Fruit fly (Drosophila melanogaster) whole organism, embryonic: ENCODE results near the gene CG5644.
A peak's percentile ranks its signal among the peaks of the same experiment; 100 is the strongest.

Experiments used
- Antp ChIP-seq: fragments of 200-800 bp; sonication (Bioruptor generic); optimal IDR thresholded peaks from 3 replicates; lab custom pipeline; 2016; ENCODE audit warnings: missing biosample characterization, missing genetic modification characterization
- Awh ChIP-seq: fragments of 200-800 bp; sonication (Bioruptor generic); IDR thresholded peaks from 2 replicates; pipeline ENCODE4, ENCODE4 v1.3.6; 2022; ENCODE audit warnings: missing biosample characterization, missing genetic modification characterization
- CG10147 ChIP-seq: fragments of 200-800 bp; sonication (Bioruptor generic); optimal IDR thresholded peaks from 2 replicates; lab custom pipeline; 2019; ENCODE audit warnings: missing biosample characterization, mild to moderate bottlenecking, missing genetic modification characterization, moderate library complexity
- CG10654 ChIP-seq: fragments of 200-800 bp; sonication (Bioruptor generic); optimal IDR thresholded peaks from 2 replicates; lab custom pipeline; 2016; ENCODE audit warnings: missing biosample characterization, missing genetic modification characterization
- CG11504 ChIP-seq: fragments of 200-800 bp; sonication (Bioruptor generic); optimal IDR thresholded peaks from 3 replicates; lab custom pipeline; 2019; ENCODE audit warnings: missing biosample characterization, mild to moderate bottlenecking, missing genetic modification characterization, moderate library complexity
- CG11723 ChIP-seq: fragments of 200-800 bp; sonication (Bioruptor generic); optimal IDR thresholded peaks from 2 replicates; lab custom pipeline; 2017; ENCODE audit warnings: missing biosample characterization, mild to moderate bottlenecking, missing genetic modification characterization
- CG1233 ChIP-seq: fragments of 200-800 bp; sonication (Bioruptor generic); optimal IDR thresholded peaks from 4 replicates; lab custom pipeline; 2018; ENCODE audit warnings: missing biosample characterization, mild to moderate bottlenecking, missing genetic modification characterization
- CG13123 ChIP-seq: fragments of 200-800 bp; sonication (Bioruptor generic); optimal IDR thresholded peaks from 2 replicates; lab custom pipeline; 2016; ENCODE audit warnings: missing biosample characterization, missing genetic modification characterization
- CG15011 ChIP-seq: fragments of 200-800 bp; sonication (Bioruptor generic); optimal IDR thresholded peaks from 3 replicates; lab custom pipeline; 2018; ENCODE audit warnings: missing biosample characterization, mild to moderate bottlenecking, missing genetic modification characterization
- CG1647 ChIP-seq: fragments of 200-800 bp; sonication (Bioruptor generic); optimal IDR thresholded peaks from 3 replicates; lab custom pipeline; 2016; ENCODE audit warnings: missing biosample characterization, missing genetic modification characterization
- CG1832 ChIP-seq: fragments of 200-800 bp; sonication (Bioruptor generic); optimal IDR thresholded peaks from 2 replicates; lab custom pipeline; 2017; ENCODE audit warnings: missing biosample characterization, mild to moderate bottlenecking, missing genetic modification characterization, inconsistent platforms
- CG18619 ChIP-seq: fragments of 200-800 bp; sonication (Bioruptor generic); optimal IDR thresholded peaks from 3 replicates; lab custom pipeline; 2017; ENCODE audit warnings: missing biosample characterization, mild to moderate bottlenecking, missing genetic modification characterization
- CG31224 ChIP-seq: fragments of 200-800 bp; sonication (Bioruptor generic); IDR thresholded peaks from 2 replicates; pipeline ENCODE4 v1.3.6; 2022; ENCODE audit warnings: missing biosample characterization, missing genetic modification characterization
- CG34422 ChIP-seq: fragments of 200-800 bp; sonication (Bioruptor generic); IDR thresholded peaks from 3 replicates; pipeline ENCODE4 v1.3.6; 2022; ENCODE audit warnings: missing biosample characterization, missing genetic modification characterization
- CG6689 ChIP-seq: fragments of 200-800 bp; sonication (Bioruptor generic); IDR thresholded peaks from 2 replicates; pipeline ENCODE4 v1.3.6; 2022; ENCODE audit warnings: missing biosample characterization, missing genetic modification characterization
- CG6854 ChIP-seq: fragments of 200-800 bp; sonication (Bioruptor generic); optimal IDR thresholded peaks from 3 replicates; lab custom pipeline; 2017; ENCODE audit warnings: missing biosample characterization, mild to moderate bottlenecking, missing genetic modification characterization
- CG7271 ChIP-seq: fragments of 200-800 bp; sonication (Bioruptor generic); optimal IDR thresholded peaks from 2 replicates; lab custom pipeline; 2018; ENCODE audit warnings: missing biosample characterization, mild to moderate bottlenecking, missing genetic modification characterization, moderate library complexity
- CG8290 ChIP-seq, 3 experiments: fragments of 200-800 bp; sonication (Bioruptor generic); optimal IDR thresholded peaks; 2 replicates each; lab custom pipeline; 2016 to 2019; ENCODE audit warnings: missing biosample characterization in 3 of 3, missing genetic modification characterization in 3 of 3, mild to moderate bottlenecking in 2 of 3, moderate library complexity in 1 of 3
- CG8924 ChIP-seq: fragments of 200-800 bp; optimal IDR thresholded peaks from 3 replicates; lab custom pipeline; 2019; ENCODE audit warnings: missing biosample characterization, mild to moderate bottlenecking, missing genetic modification characterization, moderate library complexity
- Chrac-16 ChIP-seq: fragments of 200-800 bp; sonication (Bioruptor generic); optimal IDR thresholded peaks from 3 replicates; lab custom pipeline; 2016; ENCODE audit warnings: missing biosample characterization, missing genetic modification characterization
- D ChIP-seq, 2 experiments: fragments of 200-800 bp in 1 of 2; fragments of >200 bp in 1 of 2; sonication (Bioruptor generic) in 1 of 2; optimal IDR thresholded peaks; 2 replicates in 1 of 2; 3 replicates in 1 of 2; lab custom pipeline; 2017; ENCODE audit warnings: mild to moderate bottlenecking in 1 of 2, missing biosample characterization in 1 of 2, missing genetic modification characterization in 1 of 2, missing genetic modification reagents in 1 of 2
- Dbx ChIP-seq: fragments of 200-800 bp; sonication (Bioruptor generic); IDR thresholded peaks from 3 replicates; pipeline ENCODE4 v1.3.6; 2022; ENCODE audit warnings: missing biosample characterization, missing genetic modification characterization
- ERR ChIP-seq: fragments of 200-800 bp; sonication (Bioruptor generic); optimal IDR thresholded peaks from 2 replicates; lab custom pipeline; 2016; ENCODE audit warnings: missing biosample characterization, missing genetic modification characterization
- Elba2 ChIP-seq: fragments of 200-800 bp; sonication (Bioruptor generic); optimal IDR thresholded peaks from 3 replicates; lab custom pipeline; 2016; ENCODE audit warnings: missing biosample characterization, missing genetic modification characterization
- Gug ChIP-seq: fragments of 200-800 bp; sonication (Bioruptor generic); IDR thresholded peaks from 4 replicates; pipeline ENCODE4 v1.3.6; 2022; ENCODE audit warnings: missing biosample characterization, missing genetic modification characterization
- Hmx ChIP-seq: fragments of 200-800 bp; sonication (Bioruptor generic); optimal IDR thresholded peaks from 2 replicates; lab custom pipeline; 2016; ENCODE audit warnings: missing biosample characterization, missing genetic modification characterization
- Hr3 ChIP-seq: fragments of 200-800 bp; sonication (Bioruptor generic); optimal IDR thresholded peaks from 3 replicates; lab custom pipeline; 2016; ENCODE audit warnings: missing biosample characterization, missing genetic modification characterization
- Nf-YC ChIP-seq: fragments of 200-800 bp; optimal IDR thresholded peaks from 3 replicates; lab custom pipeline; 2019; ENCODE audit warnings: missing biosample characterization, mild to moderate bottlenecking, missing genetic modification characterization, moderate library complexity
- Oli ChIP-seq: fragments of 200-800 bp; sonication (Bioruptor generic); optimal IDR thresholded peaks from 2 replicates; lab custom pipeline; 2018; ENCODE audit warnings: missing biosample characterization, mild to moderate bottlenecking, missing genetic modification characterization, moderate library complexity
- Rx ChIP-seq: fragments of 200-800 bp; sonication (Bioruptor generic); IDR thresholded peaks from 2 replicates; pipeline ENCODE4 v1.3.6; 2022; ENCODE audit warnings: missing biosample characterization, missing genetic modification characterization
- Scr ChIP-seq: fragments of 200-800 bp; sonication (Bioruptor generic); IDR thresholded peaks from 2 replicates; pipeline ENCODE4 v1.3.6; 2022; ENCODE audit warnings: missing biosample characterization, missing genetic modification characterization; ENCODE audit not compliant: partially characterized antibody
- abd-A ChIP-seq: fragments of 200-800 bp; sonication (Bioruptor generic); optimal IDR thresholded peaks from 3 replicates; lab custom pipeline; 2019; ENCODE audit warnings: missing biosample characterization, mild to moderate bottlenecking, missing genetic modification characterization, moderate library complexity
- bab2 ChIP-seq: fragments of 200-800 bp; sonication (Bioruptor generic); optimal IDR thresholded peaks from 2 replicates; lab custom pipeline; 2016; ENCODE audit warnings: missing biosample characterization, missing genetic modification characterization
- bowl ChIP-seq: fragments of 200-800 bp; sonication (Bioruptor generic); IDR thresholded peaks from 2 replicates; pipeline ENCODE4 v1.3.6; 2022; ENCODE audit warnings: missing biosample characterization, missing genetic modification characterization
- ems ChIP-seq: fragments of 200-800 bp; sonication (Bioruptor generic); optimal IDR thresholded peaks from 3 replicates; lab custom pipeline; 2016; ENCODE audit warnings: missing biosample characterization, missing genetic modification characterization
- gcm2 ChIP-seq: fragments of 200-800 bp; sonication (Bioruptor generic); optimal IDR thresholded peaks from 2 replicates; lab custom pipeline; 2016; ENCODE audit warnings: missing biosample characterization, missing genetic modification characterization
- inv ChIP-seq: fragments of 200-800 bp; sonication (Bioruptor generic); IDR thresholded peaks from 2 replicates; pipeline ENCODE4 v1.3.6; 2022; ENCODE audit warnings: missing biosample characterization, missing genetic modification characterization; ENCODE audit not compliant: partially characterized antibody
- lilli ChIP-seq: fragments of 200-800 bp; sonication (Bioruptor generic); optimal IDR thresholded peaks from 3 replicates; lab custom pipeline; 2016; ENCODE audit warnings: missing biosample characterization, missing genetic modification characterization
- mam ChIP-seq: fragments of 200-800 bp; sonication (Bioruptor generic); optimal IDR thresholded peaks from 3 replicates; lab custom pipeline; 2016; ENCODE audit warnings: missing biosample characterization, missing genetic modification characterization
- mld ChIP-seq: fragments of 200-800 bp; sonication (Bioruptor generic); IDR thresholded peaks from 3 replicates; pipeline ENCODE4 v1.3.6; 2022; ENCODE audit warnings: missing biosample characterization, missing genetic modification characterization; ENCODE audit not compliant: partially characterized antibody
- nau ChIP-seq: fragments of 200-800 bp; sonication (Bioruptor generic); optimal IDR thresholded peaks from 3 replicates; lab custom pipeline; 2017; ENCODE audit warnings: missing biosample characterization, mild to moderate bottlenecking, missing genetic modification characterization, missing genetic modification reagents
- nerfin-2 ChIP-seq: fragments of 200-800 bp; sonication (Bioruptor generic); IDR thresholded peaks from 2 replicates; pipeline ENCODE4 v1.3.6; 2022; ENCODE audit warnings: missing biosample characterization, missing genetic modification characterization; ENCODE audit not compliant: partially characterized antibody
- oc ChIP-seq: fragments of 200-800 bp; sonication (Bioruptor generic); optimal IDR thresholded peaks from 2 replicates; lab custom pipeline; 2018; ENCODE audit warnings: missing biosample characterization, mild to moderate bottlenecking, missing genetic modification characterization, moderate library complexity
- pan ChIP-seq, 4 experiments: fragments of >200 bp in 3 of 4; fragments of 200-800 bp in 1 of 4; sonication (Bioruptor generic) in 1 of 4; optimal IDR thresholded peaks in 3 of 4; IDR thresholded peaks in 1 of 4; 2 replicates each; pipeline versions ENCODE4 v1.3.6 to Lab custom; 2017 to 2022; ENCODE audit warnings: missing biosample characterization in 2 of 4, missing genetic modification characterization in 2 of 4, mixed read lengths in 1 of 4
- phol ChIP-seq: fragments of 200-800 bp; sonication (Bioruptor generic); optimal IDR thresholded peaks from 3 replicates; lab custom pipeline; 2018; ENCODE audit warnings: missing biosample characterization, mild to moderate bottlenecking, missing genetic modification characterization, moderate library complexity
- sima ChIP-seq: fragments of 200-800 bp; sonication (Bioruptor generic); optimal IDR thresholded peaks from 2 replicates; lab custom pipeline; 2016; ENCODE audit warnings: missing biosample characterization, missing genetic modification characterization
- sr ChIP-seq: fragments of 200-800 bp; sonication (Bioruptor generic); IDR thresholded peaks from 3 replicates; pipeline ENCODE4 v1.3.6; 2022; ENCODE audit warnings: missing biosample characterization, missing genetic modification characterization
- tio ChIP-seq: fragments of 200-800 bp; sonication (Bioruptor generic); optimal IDR thresholded peaks from 2 replicates; lab custom pipeline; 2017; ENCODE audit warnings: missing biosample characterization, missing genetic modification characterization, inconsistent platforms
- tna ChIP-seq: fragments of 200-800 bp; sonication (Bioruptor generic); IDR thresholded peaks from 2 replicates; pipeline ENCODE4 v1.3.6; 2022; ENCODE audit warnings: missing biosample characterization, missing genetic modification characterization; ENCODE audit not compliant: partially characterized antibody
- usp ChIP-seq: fragments of >200 bp; optimal IDR thresholded peaks from 2 replicates; lab custom pipeline; 2017; ENCODE audit warnings: missing biosample characterization, missing genetic modification characterization

CG5644 gene

dm6 chr3L:9028057-9028456 is 48.4 kb upstream of the CG5644 start (continued):
- TF ChIP-seq CG1832 (GFP tag; lab: Kevin White, UChicago) (no peak), Elba2 (GFP tag; lab: Kevin White, UChicago) (no peak), Rx (GFP tag; lab: Robert Waterston, UW) (peak; percentile 21; the same call in 1 of the 2 replicates), ERR (GFP tag; lab: Kevin White, UChicago) (no peak), Chrac-16 (peak; percentile 21), inv (GFP tag; lab: Robert Waterston, UW) (no peak), Nf-YC (no peak), nau (GFP tag; lab: Kevin White, UChicago) (no peak), Antp (peak; percentile 22), usp (GFP tag; lab: Kevin White, UChicago) (no peak), abd-A (tag; lab: Kevin White, UChicago) (no peak), lilli (GFP tag; lab: Kevin White, UChicago) (peak; percentile 27), CG13123 (GFP tag; lab: Kevin White, UChicago) (no peak), CG10147 (GFP tag; lab: Kevin White, UChicago) (no peak), bowl (GFP tag; lab: Robert Waterston, UW) (no peak), Hmx (no peak), Oli (tag; lab: Kevin White, UChicago) (peak; percentile 66), CG8290 (GFP tag; optimal IDR thresholded peaks at IDR 0.05; lab: Kevin White, UChicago) (no peak), CG8290 (tag; optimal IDR thresholded peaks at IDR 0.05; lab: Kevin White, UChicago) (no peak), CG8924 (tag; lab: Kevin White, UChicago) (peak; percentile 69), CG31224 (GFP tag; lab: Robert Waterston, UW) (no peak), CG18619 (GFP tag; lab: Kevin White, UChicago) (peak; percentile 13), mld (no peak), CG15011 (no peak), CG11504 (peak; percentile 60), bab2 (peak; percentile 51), Scr (GFP tag; lab: Robert Waterston, UW) (no peak), CG1647 (GFP tag; lab: Kevin White, UChicago) (no peak), Awh (GFP tag; lab: Robert Waterston, UW) (no peak), CG10654 (GFP tag; lab: Kevin White, UChicago) (no peak), tna (GFP tag; lab: Robert Waterston, UW) (no peak), sima (no peak), CG1233 (no peak), Gug (GFP tag; lab: Robert Waterston, UW) (no peak), oc (tag; lab: Kevin White, UChicago) (no peak), tio (GFP tag; lab: Kevin White, UChicago) (no peak), phol (peak; percentile 59), sr (GFP tag; lab: Robert Waterston, UW) (no peak), CG6689 (0 out of 2 replicates have a peak, but pooled peaks have one; percentile 33), CG11723 (GFP tag; lab: Kevin White, UChicago) (peak; percentile 0), Hr3 (peak; percentile 28), gcm2 (no peak), pan (optimal IDR thresholded peaks at IDR 0.05; lab: Kevin White, UChicago) (no peak), pan (GFP tag; optimal IDR thresholded peaks at IDR 0.05 in 1 of 2, IDR thresholded peaks at IDR 0.05 in 1 of 2) (peak in 1 of 2 experiments; percentile 47), mam (GFP tag; lab: Kevin White, UChicago) (no peak), nerfin-2 (GFP tag; lab: Robert Waterston, UW) (no peak), CG7271 (no peak), ems (no peak), CG6854 (no peak), D (optimal IDR thresholded peaks at IDR 0.05; lab: Kevin White, UChicago) (no peak), D (GFP tag; optimal IDR thresholded peaks at IDR 0.05; lab: Kevin White, UChicago) (peak; percentile 38), CG34422 (no peak), Dbx (GFP tag; lab: Robert Waterston, UW) (no peak)
